Fruit fly (Drosophila melanogaster) whole organism, embryonic: ENCODE results near the gene CG31883.
A peak's percentile ranks its signal among the peaks of the same experiment; 100 is the strongest.

ENCODE experiments used
- Antp ChIP-seq: fragments of 200-800 bp; sonication (Bioruptor generic); optimal IDR thresholded peaks from 3 replicates; lab custom pipeline; 2016; ENCODE audit warnings: missing biosample characterization, missing genetic modification characterization
- CG11093 ChIP-seq: fragments of 200-800 bp; sonication (Bioruptor generic); IDR thresholded peaks from 3 replicates; pipeline ENCODE4 v1.3.6; 2022; ENCODE audit warnings: missing biosample characterization, missing genetic modification characterization
- CG12219 ChIP-seq: fragments of 200-800 bp; sonication (Bioruptor generic); optimal IDR thresholded peaks from 3 replicates; lab custom pipeline; 2018; ENCODE audit warnings: missing biosample characterization, mild to moderate bottlenecking, missing genetic modification characterization
- CG1233 ChIP-seq: fragments of 200-800 bp; sonication (Bioruptor generic); optimal IDR thresholded peaks from 4 replicates; lab custom pipeline; 2018; ENCODE audit warnings: missing biosample characterization, mild to moderate bottlenecking, missing genetic modification characterization
- CG13123 ChIP-seq: fragments of 200-800 bp; sonication (Bioruptor generic); optimal IDR thresholded peaks from 2 replicates; lab custom pipeline; 2016; ENCODE audit warnings: missing biosample characterization, missing genetic modification characterization
- CG13775 ChIP-seq: fragments of 200-800 bp; sonication (Bioruptor generic); optimal IDR thresholded peaks from 3 replicates; lab custom pipeline; 2017; ENCODE audit warnings: missing biosample characterization, mild to moderate bottlenecking, missing genetic modification characterization
- CG14667 ChIP-seq: fragments of 200-800 bp; sonication (Bioruptor generic); IDR thresholded peaks from 2 replicates; pipeline ENCODE4 v1.3.6; 2022; ENCODE audit warnings: missing biosample characterization, missing genetic modification characterization
- CG16779 ChIP-seq: fragments of 200-800 bp; sonication (Bioruptor generic); IDR thresholded peaks from 2 replicates; pipeline ENCODE4 v1.3.6; 2022; ENCODE audit warnings: missing biosample characterization, missing genetic modification characterization
- CG17359 ChIP-seq: fragments of 200-800 bp; sonication (Bioruptor generic); optimal IDR thresholded peaks from 3 replicates; lab custom pipeline; 2018; ENCODE audit warnings: missing biosample characterization, mild to moderate bottlenecking, missing genetic modification characterization, moderate library complexity
- CG18764 ChIP-seq: fragments of 200-800 bp; sonication (Bioruptor generic); optimal IDR thresholded peaks from 3 replicates; lab custom pipeline; 2016; ENCODE audit warnings: missing biosample characterization, missing genetic modification characterization
- CG2120 ChIP-seq: fragments of 200-800 bp; sonication (Bioruptor generic); optimal IDR thresholded peaks from 3 replicates; lab custom pipeline; 2016; ENCODE audit warnings: missing biosample characterization, missing genetic modification characterization
- CG3407 ChIP-seq: fragments of 200-800 bp; sonication (Bioruptor generic); optimal IDR thresholded peaks from 2 replicates; lab custom pipeline; 2018; ENCODE audit warnings: missing biosample characterization, mild to moderate bottlenecking, missing genetic modification characterization
- CG34224 ChIP-seq: fragments of 200-800 bp; sonication (Bioruptor generic); IDR thresholded peaks from 3 replicates; pipeline ENCODE4 v1.3.6; 2022; ENCODE audit warnings: missing biosample characterization, missing genetic modification characterization; ENCODE audit not compliant: partially characterized antibody
- CG8478 ChIP-seq: fragments of >200 bp; optimal IDR thresholded peaks from 2 replicates; lab custom pipeline; 2018
- CG8944 ChIP-seq: fragments of 200-800 bp; sonication (Bioruptor generic); optimal IDR thresholded peaks from 3 replicates; lab custom pipeline; 2016; ENCODE audit warnings: missing biosample characterization, missing genetic modification characterization
- CG9437 ChIP-seq: fragments of 200-800 bp; sonication (Bioruptor generic); optimal IDR thresholded peaks from 2 replicates; lab custom pipeline; 2018; ENCODE audit warnings: missing biosample characterization, mild to moderate bottlenecking, missing genetic modification characterization
- D ChIP-seq, 2 experiments: fragments of 200-800 bp in 1 of 2; fragments of >200 bp in 1 of 2; sonication (Bioruptor generic) in 1 of 2; optimal IDR thresholded peaks; 2 replicates in 1 of 2; 3 replicates in 1 of 2; lab custom pipeline; 2017; ENCODE audit warnings: mild to moderate bottlenecking in 1 of 2, missing biosample characterization in 1 of 2, missing genetic modification characterization in 1 of 2, missing genetic modification reagents in 1 of 2
- Deaf1 ChIP-seq: fragments of 200-800 bp; optimal IDR thresholded peaks from 3 replicates; lab custom pipeline; 2019; ENCODE audit warnings: missing biosample characterization, mild to moderate bottlenecking, missing genetic modification characterization, moderate library complexity
- Hr39 ChIP-seq: fragments of >200 bp; optimal IDR thresholded peaks from 2 replicates; lab custom pipeline; 2017
- Hr51 ChIP-seq, 2 experiments: fragments of 200-800 bp; sonication (Bioruptor generic); optimal IDR thresholded peaks; 2 replicates in 1 of 2; 3 replicates in 1 of 2; lab custom pipeline; 2016 to 2018; ENCODE audit warnings: missing biosample characterization in 2 of 2, missing genetic modification characterization in 2 of 2, mild to moderate bottlenecking in 1 of 2, moderate library complexity in 1 of 2
- Hsf ChIP-seq: fragments of 200-800 bp; sonication (Bioruptor generic); optimal IDR thresholded peaks from 3 replicates; lab custom pipeline; 2016; ENCODE audit warnings: missing biosample characterization, missing genetic modification characterization
- MBD-R2 ChIP-seq: fragments of 200-800 bp; sonication (Bioruptor generic); IDR thresholded peaks from 2 replicates; pipeline ENCODE4 v1.3.6; 2022; ENCODE audit warnings: missing biosample characterization, missing genetic modification characterization
- NC2β ChIP-seq: fragments of 200-800 bp; sonication (Bioruptor generic); optimal IDR thresholded peaks from 2 replicates; lab custom pipeline; 2016; ENCODE audit warnings: missing biosample characterization, missing genetic modification characterization
- Neu2 ChIP-seq: fragments of 200-800 bp; sonication (Bioruptor generic); optimal IDR thresholded peaks from 3 replicates; lab custom pipeline; 2016; ENCODE audit warnings: missing biosample characterization, missing genetic modification characterization, borderline replicate concordance
- PHDP ChIP-seq: fragments of 200-800 bp; sonication (Bioruptor generic); optimal IDR thresholded peaks from 3 replicates; lab custom pipeline; 2018; ENCODE audit warnings: missing biosample characterization, mild to moderate bottlenecking, missing genetic modification characterization, moderate library complexity
- Ravus ChIP-seq: fragments of 200-800 bp; sonication (Bioruptor generic); IDR thresholded peaks from 2 replicates; pipeline ENCODE4 v1.3.6; 2022; ENCODE audit warnings: missing biosample characterization, missing genetic modification characterization
- Sox100B ChIP-seq: fragments of 200-800 bp; sonication (Bioruptor generic); optimal IDR thresholded peaks from 3 replicates; lab custom pipeline; 2018; ENCODE audit warnings: missing biosample characterization, mild to moderate bottlenecking, missing genetic modification characterization
- Trl ChIP-seq, 3 experiments: fragments of >200 bp in 2 of 3; fragments of 200-800 bp in 1 of 3; sonication (Bioruptor generic) in 1 of 3; optimal IDR thresholded peaks; 2 replicates in 1 of 3; 3 replicates in 2 of 3; lab custom pipeline; 2016 to 2017; ENCODE audit warnings: missing biosample characterization in 1 of 3, missing genetic modification characterization in 1 of 3
- ci ChIP-seq: fragments of 200-800 bp; sonication (Bioruptor generic); IDR thresholded peaks from 3 replicates; pipeline ENCODE4 v1.3.6; 2022; ENCODE audit warnings: missing biosample characterization, missing genetic modification characterization
- danr ChIP-seq: fragments of 200-800 bp; sonication (Bioruptor generic); IDR thresholded peaks from 2 replicates; pipeline ENCODE4 v1.3.6; 2022; ENCODE audit warnings: missing biosample characterization, missing genetic modification characterization
- dysf ChIP-seq: fragments of 200-800 bp; sonication (Bioruptor generic); IDR thresholded peaks from 3 replicates; pipeline ENCODE4 v1.3.6; 2022; ENCODE audit warnings: missing biosample characterization, missing genetic modification characterization
- fd102C ChIP-seq: fragments of 200-800 bp; sonication (Bioruptor generic); optimal IDR thresholded peaks from 2 replicates; lab custom pipeline; 2018; ENCODE audit warnings: missing biosample characterization, mild to moderate bottlenecking, missing genetic modification characterization, moderate library complexity
- hbn ChIP-seq: fragments of 200-800 bp; sonication (Bioruptor generic); IDR thresholded peaks from 2 replicates; pipeline ENCODE4 v1.3.6; 2022; ENCODE audit warnings: missing biosample characterization, missing genetic modification characterization; ENCODE audit not compliant: partially characterized antibody
- jigr1 ChIP-seq: fragments of 200-800 bp; sonication (Bioruptor generic); IDR thresholded peaks from 3 replicates; pipeline ENCODE4 v1.3.6; 2022; ENCODE audit warnings: missing biosample characterization, missing genetic modification characterization
- jumu ChIP-seq: fragments of 200-800 bp; sonication (Bioruptor generic); optimal IDR thresholded peaks from 3 replicates; lab custom pipeline; 2016; ENCODE audit warnings: missing biosample characterization, missing genetic modification characterization
- klu ChIP-seq: fragments of 200-800 bp; sonication (Bioruptor generic); IDR thresholded peaks from 2 replicates; pipeline ENCODE4 v1.3.6; 2022; ENCODE audit warnings: missing biosample characterization, missing genetic modification characterization
- lab ChIP-seq: fragments of 200-800 bp; sonication (Bioruptor generic); optimal IDR thresholded peaks from 3 replicates; lab custom pipeline; 2017; ENCODE audit warnings: missing biosample characterization, missing genetic modification characterization, mild to moderate bottlenecking, moderate library complexity, missing genetic modification reagents
- lbe ChIP-seq: fragments of 200-800 bp; sonication (Bioruptor generic); optimal IDR thresholded peaks from 2 replicates; lab custom pipeline; 2016; ENCODE audit warnings: missing biosample characterization, mild to moderate bottlenecking, missing genetic modification characterization
- lmd ChIP-seq: fragments of 200-800 bp; sonication (Bioruptor generic); IDR thresholded peaks from 2 replicates; pipeline ENCODE4 v1.3.6; 2022; ENCODE audit warnings: missing biosample characterization, missing genetic modification characterization
- maf-S ChIP-seq: fragments of 200-800 bp; sonication (Bioruptor generic); optimal IDR thresholded peaks from 2 replicates; lab custom pipeline; 2016; ENCODE audit warnings: missing biosample characterization, missing genetic modification characterization
- ranshi ChIP-seq: fragments of 200-800 bp; sonication (Bioruptor generic); IDR thresholded peaks from 2 replicates; pipeline ENCODE4 v1.3.6; 2022; ENCODE audit warnings: missing biosample characterization, missing genetic modification characterization
- sens-2 ChIP-seq: fragments of 200-800 bp; sonication (Bioruptor generic); IDR thresholded peaks from 2 replicates; pipeline ENCODE4 v1.3.6; 2022; ENCODE audit warnings: missing biosample characterization, missing genetic modification characterization
- shn ChIP-seq: fragments of 200-800 bp; sonication (Bioruptor generic); optimal IDR thresholded peaks from 3 replicates; lab custom pipeline; 2016; ENCODE audit warnings: missing biosample characterization, missing genetic modification characterization
- sim ChIP-seq: fragments of 200-800 bp; sonication (Bioruptor generic); IDR thresholded peaks from 2 replicates; pipeline ENCODE4 v1.3.6; 2022; ENCODE audit warnings: missing biosample characterization, missing genetic modification characterization
- slou ChIP-seq: fragments of 200-800 bp; sonication (Bioruptor generic); optimal IDR thresholded peaks from 3 replicates; lab custom pipeline; 2016; ENCODE audit warnings: missing biosample characterization, missing genetic modification characterization
- sob ChIP-seq: fragments of 200-800 bp; sonication (Bioruptor generic); IDR thresholded peaks from 2 replicates; pipeline ENCODE4 v1.3.6; 2022; ENCODE audit warnings: missing biosample characterization, missing genetic modification characterization
- stwl ChIP-seq: fragments of 200-800 bp; sonication (Bioruptor generic); optimal IDR thresholded peaks from 3 replicates; lab custom pipeline; 2018; ENCODE audit warnings: missing biosample characterization, mild to moderate bottlenecking, missing genetic modification characterization, moderate library complexity
- tup ChIP-seq: fragments of 200-800 bp; sonication (Bioruptor generic); optimal IDR thresholded peaks from 2 replicates; lab custom pipeline; 2016; ENCODE audit warnings: missing biosample characterization, mild to moderate bottlenecking, missing genetic modification characterization, moderate library complexity
- unpg ChIP-seq: fragments of 200-800 bp; sonication (Bioruptor generic); optimal IDR thresholded peaks from 3 replicates; lab custom pipeline; 2018; ENCODE audit warnings: missing biosample characterization, mild to moderate bottlenecking, missing genetic modification characterization, moderate library complexity
- z ChIP-seq: fragments of 200-800 bp; sonication (Bioruptor generic); IDR thresholded peaks from 3 replicates; pipeline ENCODE4 v1.3.6; 2022; ENCODE audit warnings: missing biosample characterization, missing genetic modification characterization

The CG31883 gene

dm6 chr2L:9567398-9567856, 39.1 kb downstream of the CG31883 start (continued):
- TF ChIP-seq lmd (GFP tag; lab: Robert Waterston, UW), result peak; percentile 80
- no peak for TF ChIP-seq Hr39 (lab: Kevin White, UChicago)
- TF ChIP-seq CG9437 (GFP tag; lab: Kevin White, UChicago), result peak; percentile 94
- peak; percentile 57; the same call in 1 of the 2 replicates for TF ChIP-seq CG14667 (GFP tag; lab: Robert Waterston, UW)
- TF ChIP-seq CG34224, result peak; percentile 45; the same call in 1 of the 3 replicates
- TF ChIP-seq CG8478 (lab: Kevin White, UChicago), result no peak
- peak; percentile 93 for TF ChIP-seq sim (GFP tag; lab: Robert Waterston, UW)
- peak; percentile 97 for TF ChIP-seq sob (GFP tag; lab: Robert Waterston, UW)
- TF ChIP-seq hbn (GFP tag; lab: Robert Waterston, UW), result peak; percentile 38
- TF ChIP-seq klu (GFP tag; lab: Robert Waterston, UW), result peak; percentile 49
- no peak for TF ChIP-seq jigr1 (GFP tag; lab: Robert Waterston, UW)
- peak; percentile 83 for TF ChIP-seq lbe (GFP tag; lab: Kevin White, UChicago)
- peak; percentile 86 for TF ChIP-seq Antp (GFP tag; lab: Kevin White, UChicago)
- peak; percentile 68 for TF ChIP-seq Ravus (GFP tag; lab: Robert Waterston, UW)
- peak; percentile 92 to 97 for TF ChIP-seq Hr51 (GFP tag; optimal IDR thresholded peaks at IDR 0.05; lab: Kevin White, UChicago)
- TF ChIP-seq z, result peak; percentile 63; the same call in 1 of the 3 replicates
- peak; percentile 100 for TF ChIP-seq ci (GFP tag; lab: Robert Waterston, UW)
- TF ChIP-seq NC2β (GFP tag; lab: Kevin White, UChicago), result peak; percentile 96
- TF ChIP-seq PHDP (tag; lab: Kevin White, UChicago), result peak; percentile 99
- TF ChIP-seq D (optimal IDR thresholded peaks at IDR 0.05; lab: Kevin White, UChicago), result no peak
- peak; percentile 96 for TF ChIP-seq D (GFP tag; optimal IDR thresholded peaks at IDR 0.05; lab: Kevin White, UChicago)
- peak; percentile 96 for TF ChIP-seq CG18764
- TF ChIP-seq Trl (optimal IDR thresholded peaks at IDR 0.05; lab: Kevin White, UChicago), result peak; percentile 74 to 86
- peak; percentile 95 for TF ChIP-seq Trl (GFP tag; optimal IDR thresholded peaks at IDR 0.05; lab: Kevin White, UChicago)
- TF ChIP-seq shn (GFP tag; lab: Kevin White, UChicago), result peak; percentile 91
- peak; percentile 89 for TF ChIP-seq fd102C (GFP tag; lab: Kevin White, UChicago)
- TF ChIP-seq danr, result peak; percentile 75; the same call in 1 of the 2 replicates
- TF ChIP-seq lab (GFP tag; lab: Kevin White, UChicago), result peak; percentile 100
- peak; percentile 94 for TF ChIP-seq tup (GFP tag; lab: Kevin White, UChicago)
- peak; percentile 98 for TF ChIP-seq CG3407 (GFP tag; lab: Kevin White, UChicago)
- peak; percentile 95 for TF ChIP-seq dysf (GFP tag; lab: Robert Waterston, UW)
- TF ChIP-seq CG12219, result peak; percentile 98
- peak; percentile 96 for TF ChIP-seq ranshi
- peak; percentile 93 for TF ChIP-seq maf-S
- peak; percentile 97 for TF ChIP-seq CG16779 (GFP tag; lab: Robert Waterston, UW)
- TF ChIP-seq slou (GFP tag; lab: Kevin White, UChicago), result peak; percentile 97
- TF ChIP-seq CG17359 (tag; lab: Kevin White, UChicago), result peak; percentile 99
- peak; percentile 98 for TF ChIP-seq Sox100B (GFP tag; lab: Kevin White, UChicago)
- peak; percentile 82 for TF ChIP-seq CG2120 (GFP tag; lab: Kevin White, UChicago)
- TF ChIP-seq stwl (tag; lab: Kevin White, UChicago), result peak; percentile 69
- TF ChIP-seq sens-2 (GFP tag; lab: Robert Waterston, UW), result peak; percentile 98
- TF ChIP-seq unpg (GFP tag; lab: Kevin White, UChicago), result peak; percentile 98
- peak; percentile 33; the same call in 1 of the 3 replicates for TF ChIP-seq CG11093
- TF ChIP-seq MBD-R2, result peak; percentile 84
- TF ChIP-seq CG13123 (GFP tag; lab: Kevin White, UChicago), result peak; percentile 94
- no peak for TF ChIP-seq Neu2 (GFP tag; lab: Kevin White, UChicago)
- TF ChIP-seq Deaf1, result peak; percentile 63
- peak; percentile 99 for TF ChIP-seq CG1233
- peak; percentile 95 for TF ChIP-seq Hsf
- peak; percentile 64 for TF ChIP-seq CG8944 (GFP tag; lab: Kevin White, UChicago)
- TF ChIP-seq jumu (GFP tag; lab: Kevin White, UChicago), result peak; percentile 64
- peak; percentile 96 for TF ChIP-seq CG13775 (GFP tag; lab: Kevin White, UChicago)
